Worm (Caenorhabditis elegans) whole organism, early embryonic: Measurements from ENCODE around the gene sre-53.

Experiments used
- B0310.2 ChIP-seq: sonication (generic microtip); optimal IDR thresholded peaks from 2 replicates; lab custom pipeline; 2016; ENCODE audit warnings: mild to moderate bottlenecking, missing genetic modification characterization, missing compliant biosample characterization
- aly-1 ChIP-seq: sonication (generic microtip); optimal IDR thresholded peaks from 2 replicates; lab custom pipeline; 2016; ENCODE audit warnings: missing genetic modification characterization, missing compliant biosample characterization
- ama-1 ChIP-seq: fragments of 150-350 bp; optimal IDR thresholded peaks from 2 replicates; lab custom pipeline; 2014
- ceh-36 ChIP-seq: sonication (generic microtip); optimal IDR thresholded peaks from 2 replicates; lab custom pipeline; 2016; ENCODE audit warnings: missing genetic modification characterization, inconsistent platforms, missing compliant biosample characterization
- hmbx-1 ChIP-seq: sonication (generic microtip); optimal IDR thresholded peaks from 2 replicates; lab custom pipeline; 2016; ENCODE audit warnings: mild to moderate bottlenecking, missing genetic modification characterization, missing compliant biosample characterization
- hmg-4 ChIP-seq: fragments of 200-800 bp; sonication (Bioruptor generic); optimal IDR thresholded peaks from 2 replicates; lab custom pipeline; 2018; ENCODE audit warnings: mild to moderate bottlenecking, missing genetic modification characterization, missing compliant biosample characterization
- pes-1 ChIP-seq: fragments of 200-800 bp; sonication (Bioruptor generic); IDR thresholded peaks from 2 replicates; pipeline ENCODE4 v1.3.6; 2022; ENCODE audit warnings: missing genetic modification reagents, missing genetic modification characterization, missing compliant biosample characterization
- tbx-37 ChIP-seq: fragments of 200-800 bp; sonication (Bioruptor generic); conservative IDR thresholded peaks from 2 replicates; pipeline ENCODE4 v1.3.6; 2022; ENCODE audit warnings: missing genetic modification reagents, missing genetic modification characterization, missing compliant biosample characterization

DNA sequence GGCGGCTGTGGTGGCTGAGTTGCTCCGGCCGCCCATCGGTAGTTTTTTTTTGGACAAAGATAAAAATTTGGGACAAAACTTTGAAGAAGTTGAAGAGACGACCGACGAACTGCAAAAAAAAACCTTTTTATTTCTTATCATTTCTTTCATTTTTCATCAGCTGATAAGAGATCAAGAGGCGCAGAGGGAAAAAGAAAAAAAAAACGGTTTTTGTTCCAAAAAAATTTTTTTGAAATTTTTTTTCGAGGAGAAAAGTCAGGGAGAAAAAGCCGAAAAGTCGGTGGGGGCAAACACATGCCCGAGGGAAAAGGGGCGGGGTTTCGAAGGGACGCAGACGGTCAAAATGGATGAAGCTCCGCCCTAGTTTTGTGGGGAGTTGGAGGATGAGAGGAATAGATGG is 28.9 kb upstream of the sre-53 start, which contains the start of gene ras-1:
- TF ChIP-seq ama-1 (lab: Kevin White, UChicago): no peak
- no peak for TF ChIP-seq hmg-4 (GFP tag; lab: Kevin White, UChicago)
- TF ChIP-seq aly-1 (tag; lab: Kevin White, UChicago): no peak
- no peak for TF ChIP-seq pes-1 (GFP tag; lab: Robert Waterston, UW)
- no peak for TF ChIP-seq hmbx-1 (tag; lab: Kevin White, UChicago)
- no peak for TF ChIP-seq tbx-37 (GFP tag; lab: Robert Waterston, UW)
- TF ChIP-seq B0310.2 (tag; lab: Kevin White, UChicago): no peak
- TF ChIP-seq ceh-36: no peak
